Fruit fly (Drosophila melanogaster): ENCODE measurements around the gene TotA.

dm6 chr3R:20835531-20835930, 35.3 kb upstream of the TotA start:
- TF ChIP-seq Myc (optimal IDR thresholded peaks at IDR 0.05), result no peak
- TF ChIP-seq psq (optimal IDR thresholded peaks at IDR 0.05), result no peak
- TF ChIP-seq ttk (optimal IDR thresholded peaks at IDR 0.05), result no peak
- TF ChIP-seq insv (optimal IDR thresholded peaks at IDR 0.05), result no peak
- no peak for TF ChIP-seq Sin3A (optimal IDR thresholded peaks at IDR 0.05)
